Fruit fly (Drosophila melanogaster) whole organism, embryonic: ENCODE measurements around the gene dmGlut.

Experiments used
- Awh ChIP-seq: fragments of 200-800 bp; sonication (Bioruptor generic); IDR thresholded peaks from 2 replicates; pipeline ENCODE4, ENCODE4 v1.3.6; 2022; ENCODE audit warnings: missing biosample characterization, missing genetic modification characterization
- B-H1 ChIP-seq: fragments of 200-800 bp; sonication (Bioruptor generic); IDR thresholded peaks from 3 replicates; pipeline ENCODE4 v1.3.6; 2022; ENCODE audit warnings: missing biosample characterization, missing genetic modification characterization
- B-H2 ChIP-seq: fragments of 200-800 bp; sonication (Bioruptor generic); optimal IDR thresholded peaks from 2 replicates; lab custom pipeline; 2018; ENCODE audit warnings: missing biosample characterization, mild to moderate bottlenecking, missing genetic modification characterization
- Blimp-1 ChIP-seq: fragments of 200-800 bp; sonication (Bioruptor generic); optimal IDR thresholded peaks from 3 replicates; lab custom pipeline; 2018; ENCODE audit warnings: missing biosample characterization, missing genetic modification characterization, mild to moderate bottlenecking, moderate library complexity, missing genetic modification reagents
- CG10321 ChIP-seq: fragments of 200-800 bp; sonication (Bioruptor generic); IDR thresholded peaks from 2 replicates; pipeline ENCODE4 v1.3.6; 2022; ENCODE audit warnings: missing biosample characterization, missing genetic modification characterization
- CG10654 ChIP-seq: fragments of 200-800 bp; sonication (Bioruptor generic); optimal IDR thresholded peaks from 2 replicates; lab custom pipeline; 2016; ENCODE audit warnings: missing biosample characterization, missing genetic modification characterization
- CG10979 ChIP-seq: fragments of 200-800 bp; sonication (Bioruptor generic); optimal IDR thresholded peaks from 2 replicates; lab custom pipeline; 2018; ENCODE audit warnings: missing biosample characterization, mild to moderate bottlenecking, missing genetic modification characterization, moderate library complexity
- CG12104 ChIP-seq: fragments of 200-800 bp; sonication (Bioruptor generic); optimal IDR thresholded peaks from 3 replicates; lab custom pipeline; 2016; ENCODE audit warnings: missing biosample characterization, missing genetic modification characterization
- CG12391 ChIP-seq: fragments of 200-800 bp; sonication (Bioruptor generic); optimal IDR thresholded peaks from 3 replicates; lab custom pipeline; 2018; ENCODE audit warnings: missing biosample characterization, mild to moderate bottlenecking, missing genetic modification characterization, moderate library complexity
- CG12659 ChIP-seq: fragments of 200-800 bp; sonication (Bioruptor generic); optimal IDR thresholded peaks from 3 replicates; lab custom pipeline; 2017; ENCODE audit warnings: mild to moderate bottlenecking, missing biosample characterization, missing genetic modification reagents, missing genetic modification characterization
- CG12744 ChIP-seq: fragments of 200-800 bp; sonication (Bioruptor generic); optimal IDR thresholded peaks from 2 replicates; lab custom pipeline; 2016; ENCODE audit warnings: missing biosample characterization, missing genetic modification characterization
- CG13287 ChIP-seq: fragments of 200-800 bp; sonication (Bioruptor generic); IDR thresholded peaks from 2 replicates; pipeline ENCODE4 v1.3.6; 2022; ENCODE audit warnings: missing biosample characterization, missing genetic modification characterization; ENCODE audit not compliant: partially characterized antibody
- CG13624 ChIP-seq: fragments of 200-800 bp; sonication (Bioruptor generic); optimal IDR thresholded peaks from 2 replicates; lab custom pipeline; 2016; ENCODE audit warnings: missing biosample characterization, missing genetic modification characterization
- CG13894 ChIP-seq: fragments of 200-800 bp; sonication (Bioruptor generic); optimal IDR thresholded peaks from 3 replicates; lab custom pipeline; 2018; ENCODE audit warnings: missing biosample characterization, mild to moderate bottlenecking, missing genetic modification characterization, moderate library complexity
- CG15479 ChIP-seq: fragments of 200-800 bp; sonication (Bioruptor generic); optimal IDR thresholded peaks from 3 replicates; lab custom pipeline; 2019; ENCODE audit warnings: missing biosample characterization, mild to moderate bottlenecking, missing genetic modification characterization, moderate library complexity
- CG15696 ChIP-seq: fragments of 200-800 bp; sonication (Bioruptor generic); optimal IDR thresholded peaks from 2 replicates; lab custom pipeline; 2019; ENCODE audit warnings: missing biosample characterization, mild to moderate bottlenecking, missing genetic modification characterization, moderate library complexity
- CG2120 ChIP-seq: fragments of 200-800 bp; sonication (Bioruptor generic); optimal IDR thresholded peaks from 3 replicates; lab custom pipeline; 2016; ENCODE audit warnings: missing biosample characterization, missing genetic modification characterization
- CG34422 ChIP-seq: fragments of 200-800 bp; sonication (Bioruptor generic); IDR thresholded peaks from 3 replicates; pipeline ENCODE4 v1.3.6; 2022; ENCODE audit warnings: missing biosample characterization, missing genetic modification characterization
- CG4328 ChIP-seq: fragments of 200-800 bp; sonication (Bioruptor generic); optimal IDR thresholded peaks from 3 replicates; lab custom pipeline; 2017; ENCODE audit warnings: missing biosample characterization, missing genetic modification reagents, missing genetic modification characterization
- CG7271 ChIP-seq: fragments of 200-800 bp; sonication (Bioruptor generic); optimal IDR thresholded peaks from 2 replicates; lab custom pipeline; 2018; ENCODE audit warnings: missing biosample characterization, mild to moderate bottlenecking, missing genetic modification characterization, moderate library complexity
- CG7357 ChIP-seq: fragments of 200-800 bp; sonication (Bioruptor generic); IDR thresholded peaks from 3 replicates; pipeline ENCODE4 v1.3.6; 2022; ENCODE audit warnings: missing biosample characterization, missing genetic modification characterization
- Camta ChIP-seq: fragments of 200-800 bp; sonication (Bioruptor generic); optimal IDR thresholded peaks from 2 replicates; lab custom pipeline; 2016; ENCODE audit warnings: missing biosample characterization, missing genetic modification characterization
- E2f1 ChIP-seq: fragments of 200-800 bp; sonication (Bioruptor generic); IDR thresholded peaks from 2 replicates; pipeline ENCODE4 v1.3.6; 2022; ENCODE audit warnings: missing biosample characterization, missing genetic modification characterization
- Fer2 ChIP-seq: fragments of 200-800 bp; sonication (Bioruptor generic); optimal IDR thresholded peaks from 2 replicates; lab custom pipeline; 2018; ENCODE audit warnings: missing biosample characterization, mild to moderate bottlenecking, missing genetic modification characterization, moderate library complexity
- HLH3B ChIP-seq: fragments of 200-800 bp; sonication (Bioruptor generic); IDR thresholded peaks from 2 replicates; pipeline ENCODE4 v1.3.6; 2022; ENCODE audit warnings: missing biosample characterization, missing genetic modification characterization
- HLH54F ChIP-seq: fragments of 200-800 bp; sonication (Bioruptor generic); optimal IDR thresholded peaks from 3 replicates; lab custom pipeline; 2016; ENCODE audit warnings: missing biosample characterization, missing genetic modification characterization
- Max ChIP-seq: fragments of 200-800 bp; sonication (Bioruptor generic); optimal IDR thresholded peaks from 2 replicates; lab custom pipeline; 2016; ENCODE audit warnings: missing biosample characterization, mild to moderate bottlenecking, missing genetic modification characterization
- Poxn ChIP-seq: fragments of 200-800 bp; sonication (Bioruptor generic); IDR thresholded peaks from 2 replicates; pipeline ENCODE4 v1.3.6; 2022; ENCODE audit warnings: missing biosample characterization, missing genetic modification characterization
- Sry-β ChIP-seq: fragments of 200-800 bp; sonication (Bioruptor generic); optimal IDR thresholded peaks from 2 replicates; lab custom pipeline; 2018; ENCODE audit warnings: missing biosample characterization, mild to moderate bottlenecking, missing genetic modification characterization, moderate library complexity
- Xbp1 ChIP-seq: fragments of 200-800 bp; sonication (Bioruptor generic); optimal IDR thresholded peaks from 3 replicates; lab custom pipeline; 2016; ENCODE audit warnings: missing biosample characterization, mild to moderate bottlenecking, missing genetic modification characterization
- ara ChIP-seq: fragments of 200-800 bp; sonication (Bioruptor generic); IDR thresholded peaks from 2 replicates; pipeline ENCODE4 v1.3.6; 2022; ENCODE audit warnings: missing biosample characterization, missing genetic modification characterization
- br ChIP-seq: fragments of >200 bp; optimal IDR thresholded peaks from 2 replicates; lab custom pipeline; 2017
- crc ChIP-seq: fragments of 200-800 bp; sonication (Bioruptor generic); optimal IDR thresholded peaks from 2 replicates; lab custom pipeline; 2016; ENCODE audit warnings: missing biosample characterization, missing genetic modification characterization
- crp ChIP-seq, 2 experiments: fragments of 200-800 bp; sonication (Bioruptor generic); optimal IDR thresholded peaks; 2 replicates in 1 of 2; 3 replicates in 1 of 2; lab custom pipeline; 2017; ENCODE audit warnings: missing biosample characterization in 2 of 2, missing genetic modification characterization in 2 of 2, mild to moderate bottlenecking in 1 of 2, moderate library complexity in 1 of 2
- dan ChIP-seq: fragments of 200-800 bp; sonication (Bioruptor generic); IDR thresholded peaks from 2 replicates; pipeline ENCODE4 v1.3.6; 2022; ENCODE audit warnings: missing biosample characterization, missing genetic modification characterization
- fd64A ChIP-seq: fragments of 200-800 bp; sonication (Bioruptor generic); optimal IDR thresholded peaks from 3 replicates; lab custom pipeline; 2018; ENCODE audit warnings: missing biosample characterization, mild to moderate bottlenecking, missing genetic modification characterization
- fd96Cb ChIP-seq: fragments of 200-800 bp; sonication (Bioruptor generic); optimal IDR thresholded peaks from 2 replicates; lab custom pipeline; 2018; ENCODE audit warnings: missing biosample characterization, mild to moderate bottlenecking, missing genetic modification characterization, moderate library complexity
- h ChIP-seq: fragments of >200 bp; optimal IDR thresholded peaks from 2 replicates; lab custom pipeline; 2017
- lbe ChIP-seq: fragments of 200-800 bp; sonication (Bioruptor generic); optimal IDR thresholded peaks from 2 replicates; lab custom pipeline; 2016; ENCODE audit warnings: missing biosample characterization, mild to moderate bottlenecking, missing genetic modification characterization
- lilli ChIP-seq: fragments of 200-800 bp; sonication (Bioruptor generic); optimal IDR thresholded peaks from 3 replicates; lab custom pipeline; 2016; ENCODE audit warnings: missing biosample characterization, missing genetic modification characterization
- luna ChIP-seq: fragments of 200-800 bp; sonication (Bioruptor generic); optimal IDR thresholded peaks from 2 replicates; lab custom pipeline; 2016; ENCODE audit warnings: missing biosample characterization, missing genetic modification characterization
- mld ChIP-seq: fragments of 200-800 bp; sonication (Bioruptor generic); IDR thresholded peaks from 3 replicates; pipeline ENCODE4 v1.3.6; 2022; ENCODE audit warnings: missing biosample characterization, missing genetic modification characterization; ENCODE audit not compliant: partially characterized antibody
- nau ChIP-seq: fragments of 200-800 bp; sonication (Bioruptor generic); optimal IDR thresholded peaks from 3 replicates; lab custom pipeline; 2017; ENCODE audit warnings: missing biosample characterization, mild to moderate bottlenecking, missing genetic modification characterization, missing genetic modification reagents
- pnt ChIP-seq: fragments of 200-800 bp; sonication (Bioruptor generic); optimal IDR thresholded peaks from 3 replicates; lab custom pipeline; 2016; ENCODE audit warnings: missing biosample characterization, missing genetic modification characterization
- so ChIP-seq: fragments of 200-800 bp; sonication (Bioruptor generic); IDR thresholded peaks from 3 replicates; pipeline ENCODE4 v1.3.6; 2022; ENCODE audit warnings: missing biosample characterization, missing genetic modification characterization
- tx ChIP-seq: fragments of 200-800 bp; sonication (Bioruptor generic); optimal IDR thresholded peaks from 2 replicates; lab custom pipeline; 2016; ENCODE audit warnings: missing biosample characterization, missing genetic modification characterization
- unc-4 ChIP-seq: fragments of 200-800 bp; sonication (Bioruptor generic); IDR thresholded peaks from 2 replicates; pipeline ENCODE4 v1.3.6; 2022; ENCODE audit warnings: missing biosample characterization, missing genetic modification characterization; ENCODE audit not compliant: partially characterized antibody
- vnd ChIP-seq: fragments of 200-800 bp; sonication (Bioruptor generic); IDR thresholded peaks from 3 replicates; pipeline ENCODE4 v1.3.6; 2022; ENCODE audit warnings: missing biosample characterization, missing genetic modification characterization; ENCODE audit not compliant: partially characterized antibody
- vvl ChIP-seq: fragments of 200-800 bp; sonication (Bioruptor generic); IDR thresholded peaks from 2 replicates; pipeline ENCODE4 v1.3.6; 2022; ENCODE audit warnings: missing biosample characterization, missing genetic modification characterization
- z ChIP-seq: fragments of 200-800 bp; sonication (Bioruptor generic); IDR thresholded peaks from 3 replicates; pipeline ENCODE4 v1.3.6; 2022; ENCODE audit warnings: missing biosample characterization, missing genetic modification characterization

Gene dmGlut

DNA sequence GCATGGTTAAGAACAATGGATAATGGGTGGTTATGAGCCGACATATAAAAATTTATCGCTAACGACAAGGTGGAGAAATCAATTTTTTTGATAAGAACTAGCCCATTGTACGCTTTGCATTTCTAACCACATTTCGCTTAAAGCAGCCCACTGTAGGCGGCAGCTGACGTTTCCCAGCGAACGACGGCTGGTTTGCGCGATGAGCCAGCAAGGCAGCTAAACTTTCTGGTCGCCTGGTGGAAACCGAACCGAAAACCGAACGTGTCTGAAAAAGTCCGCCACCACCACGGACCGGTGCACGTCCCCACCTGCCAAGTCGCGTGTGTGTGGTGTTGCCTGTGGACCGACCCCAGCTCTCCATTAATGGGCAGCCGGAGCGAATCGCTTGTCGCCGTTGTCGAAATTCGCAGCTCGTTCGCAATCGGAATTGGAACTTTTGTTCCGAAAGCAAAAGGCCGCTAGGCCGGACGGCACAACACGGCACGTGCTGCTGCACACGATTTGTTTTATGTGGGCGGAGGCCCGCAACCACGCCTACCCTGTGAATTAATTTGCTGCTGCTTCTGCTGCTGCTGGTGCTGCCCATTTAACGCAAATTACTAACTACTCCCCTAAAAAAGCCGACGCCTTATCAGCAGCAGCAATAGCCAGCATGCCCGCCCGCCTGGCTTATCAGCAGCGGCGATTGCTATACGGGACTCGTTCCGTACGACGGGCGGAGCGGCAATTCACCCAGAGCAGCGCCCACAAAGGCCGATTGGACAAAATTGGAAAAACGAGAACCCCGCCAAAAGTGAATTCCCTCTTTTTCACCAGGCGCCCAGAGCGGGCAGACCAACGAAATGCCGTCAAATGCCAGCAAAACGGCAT lies 24.1 kb upstream of the dmGlut start (continued):
- TF ChIP-seq B-H2 (GFP tag; lab: Kevin White, UChicago): peak; percentile 6
- peak; percentile 30 for TF ChIP-seq CG15696 (tag; lab: Kevin White, UChicago)
- no peak for TF ChIP-seq crc (GFP tag; lab: Kevin White, UChicago)
- TF ChIP-seq HLH3B: no peak
- TF ChIP-seq pnt (GFP tag; lab: Kevin White, UChicago): no peak
- peak; percentile 31 for TF ChIP-seq CG10654 (GFP tag; lab: Kevin White, UChicago)
- TF ChIP-seq Blimp-1 (GFP tag; lab: Kevin White, UChicago): no peak
- TF ChIP-seq E2f1 (GFP tag; lab: Robert Waterston, UW): no peak
- TF ChIP-seq Sry-β: no peak
- TF ChIP-seq Camta (GFP tag; lab: Kevin White, UChicago): no peak
- TF ChIP-seq CG15479 (GFP tag; lab: Kevin White, UChicago): peak; percentile 93
- peak; percentile 18 for TF ChIP-seq fd96Cb (tag; lab: Kevin White, UChicago)
- peak; percentile 30 for TF ChIP-seq nau (GFP tag; lab: Kevin White, UChicago)
- TF ChIP-seq z (GFP tag; lab: Robert Waterston, UW): no peak
- no peak for TF ChIP-seq Poxn
- peak; percentile 44 for TF ChIP-seq CG12659 (GFP tag; lab: Kevin White, UChicago)
- TF ChIP-seq tx: no peak
- no peak for TF ChIP-seq lbe (GFP tag; lab: Kevin White, UChicago)
- TF ChIP-seq HLH54F (GFP tag; lab: Kevin White, UChicago): peak; percentile 29
- no peak for TF ChIP-seq CG12744 (GFP tag; lab: Kevin White, UChicago)
- no peak for TF ChIP-seq CG7271 (tag; lab: Kevin White, UChicago)
- TF ChIP-seq mld: no peak
- no peak for TF ChIP-seq unc-4
- no peak for TF ChIP-seq br (lab: Kevin White, UChicago)
- TF ChIP-seq dan (GFP tag; lab: Robert Waterston, UW): no peak
- TF ChIP-seq CG7357: no peak
- peak in 1 of 2 experiments; percentile 58 for TF ChIP-seq crp (GFP tag; optimal IDR thresholded peaks at IDR 0.05; lab: Kevin White, UChicago)
- peak; percentile 55 for TF ChIP-seq lilli (GFP tag; lab: Kevin White, UChicago)
- peak; percentile 28 for TF ChIP-seq h (lab: Kevin White, UChicago)
- TF ChIP-seq CG10979 (tag; lab: Kevin White, UChicago): peak; percentile 21
- TF ChIP-seq B-H1 (GFP tag; lab: Robert Waterston, UW): no peak
- no peak for TF ChIP-seq Fer2
- no peak for TF ChIP-seq CG10321 (GFP tag; lab: Robert Waterston, UW)
- peak; percentile 48 for TF ChIP-seq CG2120 (GFP tag; lab: Kevin White, UChicago)
- no peak for TF ChIP-seq vvl (GFP tag; lab: Robert Waterston, UW)
- peak; percentile 1 for TF ChIP-seq CG12104 (GFP tag; lab: Kevin White, UChicago)
- peak; percentile 63 for TF ChIP-seq CG12391 (tag; lab: Kevin White, UChicago)
- TF ChIP-seq ara (GFP tag; lab: Robert Waterston, UW): no peak
- peak; percentile 60 for TF ChIP-seq CG13894 (tag; lab: Kevin White, UChicago)
- TF ChIP-seq luna: no peak
- no peak for TF ChIP-seq Awh (GFP tag; lab: Robert Waterston, UW)
- TF ChIP-seq CG13624 (GFP tag; lab: Kevin White, UChicago): no peak
- TF ChIP-seq CG4328: peak; percentile 22
- TF ChIP-seq CG34422 (GFP tag; lab: Robert Waterston, UW): no peak
- no peak for TF ChIP-seq so (GFP tag; lab: Robert Waterston, UW)
- no peak for TF ChIP-seq Max (GFP tag; lab: Kevin White, UChicago)
- TF ChIP-seq CG13287 (GFP tag; lab: Robert Waterston, UW): no peak
- no peak for TF ChIP-seq vnd (GFP tag; lab: Robert Waterston, UW)
- TF ChIP-seq Xbp1: peak; percentile 63
- TF ChIP-seq fd64A: no peak
